Worm (Caenorhabditis elegans): ENCODE measurements around the gene xbx-9.

DNA sequence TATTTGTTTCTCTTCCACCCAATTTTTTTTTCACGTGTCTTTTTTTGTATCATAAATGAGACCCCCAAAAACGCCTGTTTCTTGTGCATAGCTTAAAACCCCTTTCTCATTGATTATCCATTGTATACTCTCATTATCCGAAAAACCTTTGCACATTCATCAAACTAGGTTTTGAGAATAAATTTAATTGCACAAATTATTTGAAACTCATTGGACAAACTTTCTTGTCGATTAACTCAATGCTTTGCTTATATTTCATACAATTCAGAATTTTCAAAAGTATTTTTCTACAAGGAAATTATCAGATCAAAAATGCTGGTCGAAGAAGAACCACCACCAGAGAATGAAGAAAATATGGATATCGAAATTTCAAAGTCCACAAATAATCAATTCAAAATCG, 29.9 kb upstream of the xbx-9 start, which contains the start of gene R11D1.1:
- TF ChIP-seq him-1 (tag; optimal IDR thresholded peaks at IDR 0.05) (no peak), W03F9.2 (tag; optimal IDR thresholded peaks at IDR 0.05) (no peak)

All from whole organism, L4/young adult.